Worm (Caenorhabditis elegans) whole organism, midembryonic: ENCODE data around the gene bec-1.
"Not testable (repeated sequence)": the region's sequence is repeated elsewhere in the genome, so short reads cannot be mapped to it uniquely, and the experiment has no call there.

Experiments
- T22C8.4 ChIP-seq: fragments of 200-800 bp; sonication (Bioruptor generic); IDR thresholded peaks from 2 replicates; pipeline ENCODE4 v1.3.6; 2022; ENCODE audit warnings: missing genetic modification characterization, missing compliant biosample characterization
- flt-1 ChIP-seq: fragments of 200-800 bp; sonication (Bioruptor generic); IDR thresholded peaks from 2 replicates; pipeline ENCODE4 v1.3.6; 2022; ENCODE audit warnings: missing genetic modification characterization, missing compliant biosample characterization
- med-1 ChIP-seq: sonication (generic microtip); optimal IDR thresholded peaks from 2 replicates; lab custom pipeline; 2017; ENCODE audit warnings: missing genetic modification characterization, mild to moderate bottlenecking, missing compliant biosample characterization, antibody characterized with exemption, missing genetic modification reagents; ENCODE audit not compliant: insufficient read depth
- ref-1 ChIP-seq: fragments of 200-800 bp; sonication (Bioruptor generic); conservative IDR thresholded peaks from 2 replicates; pipeline ENCODE4 v1.3.6; 2022; ENCODE audit warnings: missing genetic modification reagents, missing genetic modification characterization, missing compliant biosample characterization

DNA sequence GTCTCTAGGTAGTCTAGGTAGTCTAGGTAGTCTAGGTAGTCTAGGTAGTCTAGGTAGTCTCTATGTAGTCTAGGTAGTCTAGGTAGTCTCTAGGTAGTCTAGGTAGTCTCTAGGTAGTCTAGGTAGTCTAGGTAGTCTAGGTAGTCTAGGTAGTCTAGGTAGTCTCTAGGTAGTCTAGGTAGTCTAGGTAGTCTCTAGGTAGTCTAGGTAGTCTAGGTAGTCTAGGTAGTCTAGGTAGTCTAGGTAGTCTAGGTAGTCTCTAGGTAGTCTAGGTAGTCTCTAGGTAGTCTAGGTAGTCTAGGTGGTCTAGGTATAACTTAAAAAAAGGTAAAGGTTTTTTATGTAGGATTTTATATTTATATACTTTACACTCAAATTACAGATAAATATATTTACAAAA is 27.0 kb upstream of the bec-1 start:
- TF ChIP-seq flt-1 = peak; percentile 22; the same call in 1 of the 2 replicates
- not testable (repeated sequence) for TF ChIP-seq T22C8.4 (GFP tag; lab: Robert Waterston, UW); med-1 (GFP tag; lab: Kevin White, UChicago); ref-1 (GFP tag; lab: Robert Waterston, UW)
